In genomic region chr3L:18620988-18621734, dm6 we compare ENCODE assay signal across 1 fruit fly cellular context.
TF ChIP-seq lines count a peak whose summit lies in the region.

No protein-coding gene starts in this region.

TF ChIP-seq in whole organism, embryonic, 481 proteins besides CTCF, POLR2A, EP300 and RAD21 (continued from another document):
- TF ChIP-seq Hmr (GFP tag; optimal IDR thresholded peaks at IDR 0.05; lab: Kevin White, UChicago) (peak; percentile 67), abd-A (tag; optimal IDR thresholded peaks at IDR 0.05; lab: Kevin White, UChicago) (no peak), dmrt99B (tag; optimal IDR thresholded peaks at IDR 0.05; lab: Kevin White, UChicago) (peak; percentile 26), HLH4C (GFP tag; IDR thresholded peaks at IDR 0.05; lab: Robert Waterston, UW; ENCODE audit: partially characterized antibody) (peak; percentile 57; the same call in 2 of the 3 replicates), Sox100B (GFP tag; optimal IDR thresholded peaks at IDR 0.05; lab: Kevin White, UChicago) (peak; percentile 39), CG9797 (GFP tag; optimal IDR thresholded peaks at IDR 0.05; lab: Kevin White, UChicago) (no peak), lab (GFP tag; optimal IDR thresholded peaks at IDR 0.05; lab: Kevin White, UChicago) (peak; percentile 46), schlank (tag; optimal IDR thresholded peaks at IDR 0.05; lab: Kevin White, UChicago) (peak; percentile 63), CG10565 (GFP tag; optimal IDR thresholded peaks at IDR 0.05; lab: Kevin White, UChicago) (no peak), HHEX (GFP tag; optimal IDR thresholded peaks at IDR 0.05; lab: Kevin White, UChicago) (peak; percentile 23), sd (tag; optimal IDR thresholded peaks at IDR 0.05; lab: Kevin White, UChicago) (peak; percentile 90), tna (GFP tag; IDR thresholded peaks at IDR 0.05; lab: Robert Waterston, UW; ENCODE audit: partially characterized antibody) (peak; percentile 27; the same call in 1 of the 2 replicates), CG10147 (GFP tag; optimal IDR thresholded peaks at IDR 0.05; lab: Kevin White, UChicago) (no peak), CG14710 (tag; optimal IDR thresholded peaks at IDR 0.05; lab: Kevin White, UChicago) (peak; percentile 47), Trl (optimal IDR thresholded peaks at IDR 0.05; lab: Kevin White, UChicago) (peak; percentile 58 to 68), Trl (GFP tag; optimal IDR thresholded peaks at IDR 0.05; lab: Kevin White, UChicago) (peak; percentile 56), H15 (GFP tag; IDR thresholded peaks at IDR 0.05; lab: Robert Waterston, UW) (0 out of 3 replicates have a peak, but pooled peaks have one; percentile 39), CG7963 (GFP tag; IDR thresholded peaks at IDR 0.05; lab: Robert Waterston, UW; ENCODE audit: partially characterized antibody) (peak; percentile 39; the same call in 1 of the 3 replicates), gro (GFP tag; optimal IDR thresholded peaks at IDR 0.05; lab: Kevin White, UChicago) (peak; percentile 49), CG8281 (tag; optimal IDR thresholded peaks at IDR 0.05; lab: Kevin White, UChicago) (no peak), CG7839 (tag; optimal IDR thresholded peaks at IDR 0.05; lab: Kevin White, UChicago) (peak; percentile 45), CG11723 (GFP tag; optimal IDR thresholded peaks at IDR 0.05; lab: Kevin White, UChicago) (no peak), tgo (GFP tag; IDR thresholded peaks at IDR 0.05; lab: Robert Waterston, UW) (peak; percentile 29; the same call in 1 of the 3 replicates), zfh1 (GFP tag; IDR thresholded peaks at IDR 0.05; lab: Robert Waterston, UW) (0 out of 3 replicates have a peak, but pooled peaks have one; percentile 19), CG7271 (tag; optimal IDR thresholded peaks at IDR 0.05; lab: Kevin White, UChicago) (no peak), CG2129 (GFP tag; IDR thresholded peaks at IDR 0.05; lab: Robert Waterston, UW; ENCODE audit: partially characterized antibody) (peak; percentile 39), CG1603 (tag; optimal IDR thresholded peaks at IDR 0.05; lab: Kevin White, UChicago) (peak; percentile 44), CkIIα-i1 (GFP tag; IDR thresholded peaks at IDR 0.05; lab: Robert Waterston, UW) (no peak), shn (GFP tag; optimal IDR thresholded peaks at IDR 0.05; lab: Kevin White, UChicago) (peak; percentile 63), GATAe (GFP tag; conservative IDR thresholded peaks at IDR 0.05; lab: Robert Waterston, UW) (0 out of 2 replicates have a peak, but pooled peaks have one; percentile 32), ken (GFP tag; IDR thresholded peaks at IDR 0.05; lab: Robert Waterston, UW) (peak; percentile 60; the same call in 2 of the 3 replicates), corto (GFP tag; optimal IDR thresholded peaks at IDR 0.05; lab: Kevin White, UChicago) (no peak), zf30C (GFP tag; optimal IDR thresholded peaks at IDR 0.05; lab: Kevin White, UChicago) (peak; percentile 81), Chrac-16 (GFP tag; optimal IDR thresholded peaks at IDR 0.05; lab: Kevin White, UChicago) (peak; percentile 45), Mrtf (GFP tag; IDR thresholded peaks at IDR 0.05; lab: Robert Waterston, UW) (no peak), gem (tag; optimal IDR thresholded peaks at IDR 0.05; lab: Kevin White, UChicago) (peak; percentile 62), sc (optimal IDR thresholded peaks at IDR 0.05; lab: Kevin White, UChicago) (no peak), sc (GFP tag; optimal IDR thresholded peaks at IDR 0.05; lab: Kevin White, UChicago) (peak; percentile 3), hkb (optimal IDR thresholded peaks at IDR 0.05; lab: Kevin White, UChicago) (no peak), hkb (GFP tag; IDR thresholded peaks at IDR 0.05; lab: Robert Waterston, UW) (0 out of 2 replicates have a peak, but pooled peaks have one; percentile 18), lola (GFP tag; optimal IDR thresholded peaks at IDR 0.05; lab: Kevin White, UChicago) (peak in 1 of 3 experiments; percentile 35), az2 (GFP tag; optimal IDR thresholded peaks at IDR 0.05; lab: Kevin White, UChicago) (peak; percentile 34), crol (GFP tag; IDR thresholded peaks at IDR 0.05; lab: Robert Waterston, UW) (no peak), MESR4 (GFP tag; optimal IDR thresholded peaks at IDR 0.05; lab: Kevin White, UChicago) (no peak), Hey (tag; optimal IDR thresholded peaks at IDR 0.05; lab: Kevin White, UChicago) (no peak), NK7.1 (GFP tag; optimal IDR thresholded peaks at IDR 0.05; lab: Kevin White, UChicago) (peak; percentile 35), Abd-B (GFP tag; optimal IDR thresholded peaks at IDR 0.05; lab: Kevin White, UChicago) (no peak), Aef1 (GFP tag; IDR thresholded peaks at IDR 0.05; lab: Robert Waterston, UW) (0 out of 3 replicates have a peak, but pooled peaks have one; percentile 12), chinmo (GFP tag; IDR thresholded peaks at IDR 0.05; lab: Robert Waterston, UW; ENCODE audit: partially characterized antibody) (peak; percentile 79; the same call in 3 of the 4 replicates), E2f2 (GFP tag; IDR thresholded peaks at IDR 0.05; lab: Robert Waterston, UW) (peak; percentile 42; the same call in 1 of the 2 replicates), CG12659 (GFP tag; optimal IDR thresholded peaks at IDR 0.05; lab: Kevin White, UChicago) (peak; percentile 9), CG17328 (GFP tag; IDR thresholded peaks at IDR 0.05; lab: Robert Waterston, UW) (peak; percentile 50; the same call in 1 of the 2 replicates), en (GFP tag; optimal IDR thresholded peaks at IDR 0.05; lab: Kevin White, UChicago) (no peak), YL-1 (GFP tag; optimal IDR thresholded peaks at IDR 0.05; lab: Kevin White, UChicago) (no peak)
